Worm (Caenorhabditis elegans) whole organism, L2 larva: ENCODE data around the gene fbxa-78.

Experiments used
- C34F6.9 ChIP-seq: fragments of 150-350 bp; optimal IDR thresholded peaks from 2 replicates; lab custom pipeline; 2014; ENCODE audit warnings: missing biosample characterization, missing genetic modification characterization
- F13H6.1 ChIP-seq: sonication (generic microtip); optimal IDR thresholded peaks from 2 replicates; lab custom pipeline; 2016; ENCODE audit warnings: missing genetic modification characterization, missing compliant biosample characterization
- R02D3.7 ChIP-seq: fragments of 150-350 bp; optimal IDR thresholded peaks from 2 replicates; lab custom pipeline; 2014; ENCODE audit warnings: missing biosample characterization, missing genetic modification characterization
- Y55F3AM.14 ChIP-seq: fragments of 200-800 bp; sonication (Bioruptor generic); optimal IDR thresholded peaks from 2 replicates; lab custom pipeline; 2018; ENCODE audit warnings: mild to moderate bottlenecking, missing genetic modification characterization, missing compliant biosample characterization
- ZK546.5 ChIP-seq: sonication (generic microtip); optimal IDR thresholded peaks from 2 replicates; lab custom pipeline; 2017; ENCODE audit warnings: missing biosample characterization, missing genetic modification characterization
- alr-1 ChIP-seq: fragments of 150-350 bp; optimal IDR thresholded peaks from 2 replicates; lab custom pipeline; 2014; ENCODE audit warnings: missing biosample characterization, missing genetic modification characterization
- ama-1 ChIP-seq: fragments of 150-350 bp; optimal IDR thresholded peaks from 2 replicates; lab custom pipeline; 2018; ENCODE audit warnings: inconsistent platforms
- blmp-1 ChIP-seq: sonication (generic microtip); optimal IDR thresholded peaks from 2 replicates; lab custom pipeline; 2017; ENCODE audit warnings: missing genetic modification characterization, mild to moderate bottlenecking, missing compliant biosample characterization, antibody characterized with exemption, moderate library complexity; ENCODE audit not compliant: insufficient read depth
- ceh-16 ChIP-seq: fragments of 150-350 bp; optimal IDR thresholded peaks from 2 replicates; lab custom pipeline; 2014; ENCODE audit warnings: missing biosample characterization, missing genetic modification characterization
- ceh-82 ChIP-seq: fragments of 150-350 bp; optimal IDR thresholded peaks from 2 replicates; lab custom pipeline; 2014; ENCODE audit warnings: missing biosample characterization, missing genetic modification characterization
- crh-2 ChIP-seq: sonication (generic microtip); optimal IDR thresholded peaks from 2 replicates; lab custom pipeline; 2017; ENCODE audit warnings: missing biosample characterization, missing genetic modification characterization
- dmd-4 ChIP-seq: sonication (generic microtip); optimal IDR thresholded peaks from 2 replicates; lab custom pipeline; 2017; ENCODE audit warnings: missing biosample characterization, missing genetic modification characterization
- elt-1 ChIP-seq: fragments of 150-350 bp; optimal IDR thresholded peaks from 2 replicates; lab custom pipeline; 2014; ENCODE audit warnings: missing biosample characterization, missing genetic modification characterization
- elt-3 ChIP-seq: sonication (generic microtip); optimal IDR thresholded peaks from 2 replicates; lab custom pipeline; 2017; ENCODE audit warnings: missing biosample characterization, missing genetic modification characterization
- fos-1 ChIP-seq: fragments of 150-350 bp; optimal IDR thresholded peaks from 2 replicates; lab custom pipeline; 2014; ENCODE audit warnings: missing biosample characterization, missing genetic modification characterization
- gmeb-1 ChIP-seq: fragments of 150-350 bp; optimal IDR thresholded peaks from 2 replicates; lab custom pipeline; 2014; ENCODE audit warnings: missing biosample characterization, missing genetic modification characterization
- lin-11 ChIP-seq: fragments of 150-350 bp; sonication (generic microtip); optimal IDR thresholded peaks from 2 replicates; lab custom pipeline; 2014; ENCODE audit warnings: missing biosample characterization, missing genetic modification characterization, inconsistent platforms, mixed read lengths
- lin-13 ChIP-seq: fragments of 150-350 bp; optimal IDR thresholded peaks from 2 replicates; lab custom pipeline; 2014; ENCODE audit warnings: missing biosample characterization, missing genetic modification reagents, missing genetic modification characterization
- lin-39 ChIP-seq: fragments of 150-350 bp; optimal IDR thresholded peaks from 2 replicates; lab custom pipeline; 2014; ENCODE audit warnings: missing biosample characterization, missing genetic modification reagents, missing genetic modification characterization
- lsy-2 ChIP-seq, 2 experiments: fragments of 150-350 bp in 1 of 2; sonication (generic microtip) in 1 of 2; optimal IDR thresholded peaks; 2 replicates each; lab custom pipeline; 2014 to 2017; ENCODE audit warnings: missing biosample characterization in 2 of 2, missing genetic modification characterization in 2 of 2
- mab-5 ChIP-seq: fragments of 150-350 bp; optimal IDR thresholded peaks from 2 replicates; lab custom pipeline; 2014; ENCODE audit warnings: missing biosample characterization, missing genetic modification characterization
- mdl-1 ChIP-seq, 2 experiments: fragments of 150-350 bp in 1 of 2; sonication (generic microtip) in 1 of 2; optimal IDR thresholded peaks; 2 replicates each; lab custom pipeline; 2017; ENCODE audit warnings: missing biosample characterization in 2 of 2, missing genetic modification characterization in 2 of 2
- nhr-10 ChIP-seq: sonication (generic microtip); optimal IDR thresholded peaks from 2 replicates; lab custom pipeline; 2017; ENCODE audit warnings: missing biosample characterization, missing genetic modification characterization
- nhr-11 ChIP-seq: fragments of 150-350 bp; optimal IDR thresholded peaks from 2 replicates; lab custom pipeline; 2014; ENCODE audit warnings: missing biosample characterization, missing genetic modification characterization
- nhr-12 ChIP-seq: fragments of 150-350 bp; optimal IDR thresholded peaks from 2 replicates; lab custom pipeline; 2014; ENCODE audit warnings: missing biosample characterization, missing genetic modification characterization
- nhr-129 ChIP-seq: fragments of 150-350 bp; optimal IDR thresholded peaks from 2 replicates; lab custom pipeline; 2014; ENCODE audit warnings: missing biosample characterization, missing genetic modification characterization
- nhr-23 ChIP-seq: fragments of 150-350 bp; optimal IDR thresholded peaks from 2 replicates; lab custom pipeline; 2014; ENCODE audit warnings: missing biosample characterization, missing genetic modification reagents, missing genetic modification characterization
- nhr-237 ChIP-seq: fragments of 150-350 bp; optimal IDR thresholded peaks from 2 replicates; lab custom pipeline; 2014; ENCODE audit warnings: missing biosample characterization, missing genetic modification characterization
- nhr-6 ChIP-seq: fragments of 150-350 bp; optimal IDR thresholded peaks from 2 replicates; lab custom pipeline; 2014; ENCODE audit warnings: missing biosample characterization, missing genetic modification characterization
- nhr-77 ChIP-seq: fragments of 150-350 bp; optimal IDR thresholded peaks from 2 replicates; lab custom pipeline; 2014; ENCODE audit warnings: missing biosample characterization, missing genetic modification characterization
- peb-1 ChIP-seq: fragments of 150-350 bp; optimal IDR thresholded peaks from 2 replicates; lab custom pipeline; 2014; ENCODE audit warnings: missing biosample characterization, missing genetic modification characterization
- sem-4 ChIP-seq: fragments of 150-350 bp; optimal IDR thresholded peaks from 2 replicates; lab custom pipeline; 2014; ENCODE audit warnings: missing biosample characterization, missing genetic modification reagents, missing genetic modification characterization
- skn-1 ChIP-seq: sonication (generic microtip); optimal IDR thresholded peaks from 2 replicates; lab custom pipeline; 2017; ENCODE audit warnings: missing biosample characterization, missing genetic modification characterization
- sma-3 ChIP-seq: sonication (generic microtip); optimal IDR thresholded peaks from 2 replicates; lab custom pipeline; 2016; ENCODE audit warnings: missing genetic modification reagents, missing genetic modification characterization, missing compliant biosample characterization
- sma-9 ChIP-seq, 2 experiments: fragments of 150-350 bp in 1 of 2; sonication (generic microtip) in 1 of 2; optimal IDR thresholded peaks; 2 replicates each; lab custom pipeline; 2014 to 2016; ENCODE audit warnings: missing genetic modification characterization in 2 of 2, mild to moderate bottlenecking in 1 of 2, missing biosample characterization in 1 of 2, missing compliant biosample characterization in 1 of 2, missing genetic modification reagents in 1 of 2, moderate library complexity in 1 of 2
- snpc-4 ChIP-seq: fragments of 150-350 bp; optimal IDR thresholded peaks from 2 replicates; lab custom pipeline; 2014; ENCODE audit warnings: missing biosample characterization, missing genetic modification characterization
- unc-55 ChIP-seq: fragments of 150-350 bp; sonication (generic microtip); optimal IDR thresholded peaks from 3 replicates; lab custom pipeline; 2014; ENCODE audit warnings: missing biosample characterization, missing genetic modification reagents, missing genetic modification characterization
- unc-62 ChIP-seq: fragments of 150-350 bp; optimal IDR thresholded peaks from 2 replicates; lab custom pipeline; 2014; ENCODE audit warnings: missing biosample characterization, missing genetic modification reagents, missing genetic modification characterization
- zag-1 ChIP-seq: fragments of 150-350 bp; optimal IDR thresholded peaks from 2 replicates; lab custom pipeline; 2014; ENCODE audit warnings: missing biosample characterization, missing genetic modification characterization
- ztf-11 ChIP-seq: sonication (generic microtip); optimal IDR thresholded peaks from 2 replicates; lab custom pipeline; 2017; ENCODE audit warnings: missing biosample characterization, missing genetic modification characterization
- ztf-4 ChIP-seq: fragments of 150-350 bp; optimal IDR thresholded peaks from 2 replicates; lab custom pipeline; 2014; ENCODE audit warnings: missing biosample characterization, missing genetic modification characterization

The fbxa-78 gene

DNA sequence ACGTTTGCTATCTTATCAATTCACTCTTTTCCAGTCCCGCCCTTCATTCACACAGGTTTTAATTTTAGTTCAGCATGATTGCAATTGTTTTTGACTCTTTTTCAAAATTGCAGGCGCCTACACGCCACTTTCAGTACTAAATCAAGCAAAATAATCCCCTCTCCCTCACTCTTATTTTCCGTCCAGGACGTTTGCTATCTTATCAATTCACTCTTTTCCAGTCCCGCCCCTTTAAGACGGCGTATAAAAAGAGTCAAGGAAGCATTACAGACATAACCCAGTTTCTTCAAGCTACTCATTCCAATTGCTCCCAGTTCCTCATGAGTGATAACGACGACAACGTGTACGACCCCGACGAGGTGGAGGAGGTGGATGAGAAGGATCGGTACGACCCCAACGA lies 43.6 kb downstream of the fbxa-78 start, which contains the start of gene Y119D3B.21:
Gene Y119D3B.21, plus strand, starts transcription at position 321 of the 400 bp plus-strand sequence.
- TF ChIP-seq ztf-11 (tag; lab: Kevin White, UChicago) = no peak
- peak; percentile 29 for TF ChIP-seq F13H6.1 (tag; lab: Kevin White, UChicago)
- TF ChIP-seq nhr-12 (tag; lab: Kevin White, UChicago) = no peak
- TF ChIP-seq zag-1 = no peak
- no peak for TF ChIP-seq lin-11
- no peak for TF ChIP-seq mab-5 (tag; lab: Kevin White, UChicago)
- TF ChIP-seq lin-13 (GFP tag; lab: Kevin White, UChicago) = no peak
- TF ChIP-seq nhr-129 = no peak
- no peak for TF ChIP-seq alr-1 (tag; lab: Kevin White, UChicago)
- TF ChIP-seq nhr-23 (tag; lab: Kevin White, UChicago) = no peak
- no peak for TF ChIP-seq ztf-4 (tag; lab: Kevin White, UChicago)
- TF ChIP-seq elt-3 (tag; lab: Kevin White, UChicago) = no peak
- no peak for TF ChIP-seq R02D3.7 (tag; lab: Kevin White, UChicago)
- no peak for TF ChIP-seq mdl-1 (tag; optimal IDR thresholded peaks at IDR 0.05; lab: Kevin White, UChicago)
- peak; percentile 53 for TF ChIP-seq ama-1 (lab: Kevin White, UChicago)
- no peak for TF ChIP-seq gmeb-1 (tag; lab: Kevin White, UChicago)
- TF ChIP-seq nhr-11 (tag; lab: Kevin White, UChicago) = no peak
- TF ChIP-seq ceh-82 (tag; lab: Kevin White, UChicago) = no peak
- peak; percentile 84 for TF ChIP-seq fos-1 (tag; lab: Kevin White, UChicago)
- no peak for TF ChIP-seq peb-1 (tag; lab: Kevin White, UChicago)
- TF ChIP-seq lin-39 (tag; lab: Kevin White, UChicago) = no peak
- no peak for TF ChIP-seq nhr-6
- no peak for TF ChIP-seq nhr-77 (tag; lab: Kevin White, UChicago)
- TF ChIP-seq sma-9 (GFP tag; optimal IDR thresholded peaks at IDR 0.05; lab: Kevin White, UChicago) = peak; percentile 13
- no peak for TF ChIP-seq sma-9 (tag; optimal IDR thresholded peaks at IDR 0.05; lab: Kevin White, UChicago)
- TF ChIP-seq ZK546.5 (tag; lab: Kevin White, UChicago) = no peak
- no peak for TF ChIP-seq skn-1 (tag; lab: Kevin White, UChicago)
- TF ChIP-seq crh-2 (tag; lab: Kevin White, UChicago) = peak; percentile 49

DNA sequence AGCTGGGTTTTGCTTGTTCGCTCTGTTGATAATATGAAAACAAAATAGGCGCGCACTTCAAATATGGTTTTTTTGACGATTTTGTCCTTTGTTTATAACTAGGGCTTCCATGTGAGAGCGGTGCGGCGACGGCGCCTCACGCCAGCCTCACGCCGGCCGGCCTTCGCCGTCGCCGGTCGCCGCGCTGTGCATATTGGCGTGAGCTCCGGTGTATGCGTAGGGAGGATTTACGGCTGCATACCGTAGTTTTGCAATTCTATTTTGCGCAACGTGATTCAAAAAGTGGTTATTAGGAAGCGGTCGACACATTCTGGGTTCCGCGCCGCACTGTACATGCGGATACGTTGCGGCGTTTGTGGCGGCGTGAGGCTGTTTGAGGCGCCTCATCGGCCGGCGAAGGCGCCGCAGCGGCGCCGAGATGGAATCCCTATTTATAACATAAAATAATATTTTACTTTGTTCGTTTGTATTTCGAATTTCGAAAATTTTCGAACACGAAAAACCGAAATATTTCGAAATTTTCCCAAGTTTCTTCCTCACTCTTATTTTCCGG lies 44.1 kb downstream of the fbxa-78 start:
- TF ChIP-seq lsy-2 (tag; optimal IDR thresholded peaks at IDR 0.05; lab: Kevin White, UChicago) = no peak

DNA sequence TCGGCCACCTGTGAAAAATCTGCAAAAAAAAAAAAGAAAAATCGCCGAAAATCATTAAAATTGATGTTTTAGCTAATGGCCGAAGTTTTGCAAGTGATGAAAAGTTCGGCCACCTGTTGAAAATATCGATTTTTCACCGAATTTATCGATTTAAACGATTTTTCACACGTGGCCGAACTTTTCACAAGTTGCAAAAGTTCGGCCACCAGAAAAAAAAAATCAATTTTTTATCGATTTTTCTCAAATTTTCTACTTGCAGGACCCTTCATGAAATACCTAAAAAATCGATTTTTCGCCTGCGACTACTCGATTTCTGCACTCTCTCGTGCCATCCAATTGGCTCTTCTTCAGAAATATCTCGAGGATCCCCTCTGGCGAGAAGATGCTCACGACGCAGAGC lies 47.6 kb downstream of the fbxa-78 start:
- no peak for TF ChIP-seq dmd-4 (tag; lab: Kevin White, UChicago)
- no peak for TF ChIP-seq C34F6.9 (tag; lab: Kevin White, UChicago)
- TF ChIP-seq Y55F3AM.14 = no peak
- TF ChIP-seq nhr-12 (tag; lab: Kevin White, UChicago) = no peak
- TF ChIP-seq snpc-4 (tag; lab: Kevin White, UChicago) = no peak
- TF ChIP-seq F13H6.1 (tag; lab: Kevin White, UChicago) = no peak
- no peak for TF ChIP-seq lin-39 (tag; lab: Kevin White, UChicago)
- no peak for TF ChIP-seq ceh-16 (tag; lab: Kevin White, UChicago)
- TF ChIP-seq gmeb-1 (tag; lab: Kevin White, UChicago) = no peak
- no peak for TF ChIP-seq zag-1
- TF ChIP-seq, all 48 proteins: peak for 0

DNA sequence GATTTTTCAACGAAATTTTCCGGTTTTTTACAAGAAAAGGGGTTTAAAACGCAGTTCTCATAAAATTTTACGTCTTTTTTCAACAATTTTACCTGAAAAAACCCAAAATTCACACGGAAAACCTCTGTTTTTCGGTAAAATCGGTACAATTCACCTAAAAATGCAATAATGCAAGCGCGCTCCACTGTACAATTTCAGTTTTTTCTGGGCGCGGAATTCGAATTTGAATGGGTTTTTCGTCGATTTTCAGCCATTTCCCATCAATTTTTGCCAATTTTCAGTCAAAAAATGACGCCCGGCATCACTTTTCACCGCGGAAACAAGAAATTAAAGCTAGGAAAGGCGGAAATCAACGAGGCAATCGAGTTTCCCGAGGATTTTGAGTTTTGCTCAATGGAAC lies 50.4 kb downstream of the fbxa-78 start, which contains the start of gene orc-3:
Gene orc-3, plus strand, starts transcription at position 282 of the 400 bp plus-strand sequence.
- TF ChIP-seq nhr-129 (peak; percentile 21), lin-39 (tag; lab: Kevin White, UChicago) (no peak), alr-1 (tag; lab: Kevin White, UChicago) (no peak), ceh-82 (tag; lab: Kevin White, UChicago) (no peak), Y55F3AM.14 (no peak), lsy-2 (tag; optimal IDR thresholded peaks at IDR 0.05; lab: Kevin White, UChicago) (peak in 1 of 2 experiments; percentile 55), sma-3 (GFP tag; lab: Kevin White, UChicago) (no peak), mdl-1 (tag; optimal IDR thresholded peaks at IDR 0.05; lab: Kevin White, UChicago) (no peak), nhr-10 (tag; lab: Kevin White, UChicago) (no peak), C34F6.9 (tag; lab: Kevin White, UChicago) (peak; percentile 34), ztf-4 (tag; lab: Kevin White, UChicago) (no peak), nhr-237 (tag; lab: Kevin White, UChicago) (no peak), ztf-11 (tag; lab: Kevin White, UChicago) (no peak), gmeb-1 (tag; lab: Kevin White, UChicago) (peak; percentile 84), lin-11 (no peak), unc-62 (GFP tag; lab: Kevin White, UChicago) (no peak), nhr-11 (tag; lab: Kevin White, UChicago) (no peak), ceh-16 (tag; lab: Kevin White, UChicago) (no peak), blmp-1 (tag; lab: Kevin White, UChicago) (no peak), elt-1 (tag; lab: Kevin White, UChicago) (no peak), dmd-4 (tag; lab: Kevin White, UChicago) (no peak), snpc-4 (tag; lab: Kevin White, UChicago) (no peak), elt-3 (tag; lab: Kevin White, UChicago) (no peak), nhr-12 (tag; lab: Kevin White, UChicago) (no peak), sem-4 (tag; lab: Kevin White, UChicago) (no peak), nhr-77 (tag; lab: Kevin White, UChicago) (no peak), R02D3.7 (tag; lab: Kevin White, UChicago) (no peak), crh-2 (tag; lab: Kevin White, UChicago) (no peak), ZK546.5 (tag; lab: Kevin White, UChicago) (no peak), peb-1 (tag; lab: Kevin White, UChicago) (no peak), ama-1 (lab: Kevin White, UChicago) (no peak), sma-9 (GFP tag; optimal IDR thresholded peaks at IDR 0.05; lab: Kevin White, UChicago) (no peak), sma-9 (tag; optimal IDR thresholded peaks at IDR 0.05; lab: Kevin White, UChicago) (no peak), zag-1 (no peak), nhr-23 (tag; lab: Kevin White, UChicago) (no peak), unc-55 (GFP tag; lab: Kevin White, UChicago) (peak; percentile 56), lin-13 (GFP tag; lab: Kevin White, UChicago) (peak; percentile 58)
